Fruit fly (Drosophila melanogaster) whole organism, embryonic: ENCODE results near the gene hmw.

Source experiments
- Bgb ChIP-seq: fragments of 200-800 bp; sonication (Bioruptor generic); IDR thresholded peaks from 2 replicates; pipeline ENCODE4 v1.3.6; 2022; ENCODE audit warnings: missing biosample characterization, missing genetic modification characterization; ENCODE audit not compliant: partially characterized antibody
- Bteb2 ChIP-seq: fragments of 200-800 bp; sonication (Bioruptor generic); optimal IDR thresholded peaks from 2 replicates; lab custom pipeline; 2016; ENCODE audit warnings: missing biosample characterization, missing genetic modification characterization
- C15 ChIP-seq: fragments of 200-800 bp; sonication (Bioruptor generic); IDR thresholded peaks from 3 replicates; pipeline ENCODE4 v1.3.6; 2022; ENCODE audit warnings: missing biosample characterization, missing genetic modification characterization
- CG10267 ChIP-seq: fragments of 200-800 bp; sonication (Bioruptor generic); optimal IDR thresholded peaks from 2 replicates; lab custom pipeline; 2018; ENCODE audit warnings: missing biosample characterization, mild to moderate bottlenecking, missing genetic modification characterization, moderate library complexity
- CG12071 ChIP-seq: fragments of 200-800 bp; sonication (Bioruptor generic); optimal IDR thresholded peaks from 3 replicates; lab custom pipeline; 2018; ENCODE audit warnings: missing biosample characterization, mild to moderate bottlenecking, missing genetic modification characterization
- CG12104 ChIP-seq: fragments of 200-800 bp; sonication (Bioruptor generic); optimal IDR thresholded peaks from 3 replicates; lab custom pipeline; 2016; ENCODE audit warnings: missing biosample characterization, missing genetic modification characterization
- CG12659 ChIP-seq: fragments of 200-800 bp; sonication (Bioruptor generic); optimal IDR thresholded peaks from 3 replicates; lab custom pipeline; 2017; ENCODE audit warnings: mild to moderate bottlenecking, missing biosample characterization, missing genetic modification reagents, missing genetic modification characterization
- CG12769 ChIP-seq: fragments of 200-800 bp; sonication (Bioruptor generic); optimal IDR thresholded peaks from 2 replicates; lab custom pipeline; 2019; ENCODE audit warnings: missing biosample characterization, mild to moderate bottlenecking, missing genetic modification characterization, moderate library complexity
- CG15514 ChIP-seq: fragments of 200-800 bp; sonication (Bioruptor generic); optimal IDR thresholded peaks from 3 replicates; lab custom pipeline; 2017; ENCODE audit warnings: missing biosample characterization, missing genetic modification characterization, mild to moderate bottlenecking, moderate library complexity, missing genetic modification reagents
- CG2116 ChIP-seq: fragments of 200-800 bp; sonication (Bioruptor generic); optimal IDR thresholded peaks from 3 replicates; lab custom pipeline; 2018; ENCODE audit warnings: missing biosample characterization, mild to moderate bottlenecking, missing genetic modification characterization
- CG31388 ChIP-seq: fragments of 200-800 bp; sonication (Bioruptor generic); optimal IDR thresholded peaks from 2 replicates; lab custom pipeline; 2016; ENCODE audit warnings: missing biosample characterization, missing genetic modification characterization
- CG34422 ChIP-seq: fragments of 200-800 bp; sonication (Bioruptor generic); IDR thresholded peaks from 3 replicates; pipeline ENCODE4 v1.3.6; 2022; ENCODE audit warnings: missing biosample characterization, missing genetic modification characterization
- CG5953 ChIP-seq: fragments of 200-800 bp; sonication (Bioruptor generic); IDR thresholded peaks from 2 replicates; pipeline ENCODE4 v1.3.6; 2022; ENCODE audit warnings: missing biosample characterization, missing genetic modification characterization
- CG9215 ChIP-seq: fragments of 200-800 bp; sonication (Bioruptor generic); IDR thresholded peaks from 2 replicates; pipeline ENCODE4 v1.3.6; 2022; ENCODE audit warnings: missing biosample characterization, missing genetic modification characterization
- CG9437 ChIP-seq: fragments of 200-800 bp; sonication (Bioruptor generic); optimal IDR thresholded peaks from 2 replicates; lab custom pipeline; 2018; ENCODE audit warnings: missing biosample characterization, mild to moderate bottlenecking, missing genetic modification characterization
- Deaf1 ChIP-seq: fragments of 200-800 bp; optimal IDR thresholded peaks from 3 replicates; lab custom pipeline; 2019; ENCODE audit warnings: missing biosample characterization, mild to moderate bottlenecking, missing genetic modification characterization, moderate library complexity
- Doc2 ChIP-seq: fragments of 200-800 bp; sonication (Bioruptor generic); IDR thresholded peaks from 2 replicates; pipeline ENCODE4 v1.3.6; 2022; ENCODE audit warnings: missing biosample characterization, missing genetic modification characterization
- ERR ChIP-seq: fragments of 200-800 bp; sonication (Bioruptor generic); optimal IDR thresholded peaks from 2 replicates; lab custom pipeline; 2016; ENCODE audit warnings: missing biosample characterization, missing genetic modification characterization
- Elba2 ChIP-seq: fragments of 200-800 bp; sonication (Bioruptor generic); optimal IDR thresholded peaks from 3 replicates; lab custom pipeline; 2016; ENCODE audit warnings: missing biosample characterization, missing genetic modification characterization
- Gsc ChIP-seq: fragments of 200-800 bp; sonication (Bioruptor generic); IDR thresholded peaks from 2 replicates; pipeline ENCODE4 v1.3.6; 2022; ENCODE audit warnings: missing biosample characterization, missing genetic modification characterization
- HLHmδ ChIP-seq: fragments of 200-800 bp; sonication (Bioruptor generic); optimal IDR thresholded peaks from 2 replicates; lab custom pipeline; 2018; ENCODE audit warnings: missing biosample characterization, mild to moderate bottlenecking, missing genetic modification characterization, moderate library complexity
- Hr78 ChIP-seq, 2 experiments: fragments of 200-800 bp in 1 of 2; fragments of >200 bp in 1 of 2; sonication (Bioruptor generic) in 1 of 2; optimal IDR thresholded peaks; 2 replicates each; lab custom pipeline; 2017 to 2019; ENCODE audit warnings: missing biosample characterization in 2 of 2, missing genetic modification characterization in 2 of 2, mild to moderate bottlenecking in 1 of 2, moderate library complexity in 1 of 2
- Hsf ChIP-seq: fragments of 200-800 bp; sonication (Bioruptor generic); optimal IDR thresholded peaks from 3 replicates; lab custom pipeline; 2016; ENCODE audit warnings: missing biosample characterization, missing genetic modification characterization
- MBD-R2 ChIP-seq: fragments of 200-800 bp; sonication (Bioruptor generic); IDR thresholded peaks from 2 replicates; pipeline ENCODE4 v1.3.6; 2022; ENCODE audit warnings: missing biosample characterization, missing genetic modification characterization
- Max ChIP-seq: fragments of 200-800 bp; sonication (Bioruptor generic); optimal IDR thresholded peaks from 2 replicates; lab custom pipeline; 2016; ENCODE audit warnings: missing biosample characterization, mild to moderate bottlenecking, missing genetic modification characterization
- Med ChIP-seq: fragments of 200-800 bp; sonication (Bioruptor generic); peaks from one replicate; lab custom pipeline; 2016; ENCODE audit warnings: missing biosample characterization, missing genetic modification characterization, mild to moderate bottlenecking, inconsistent platforms, moderate library complexity
- Myb ChIP-seq: fragments of 200-800 bp; sonication (Bioruptor generic); optimal IDR thresholded peaks from 2 replicates; lab custom pipeline; 2016; ENCODE audit warnings: missing biosample characterization, missing genetic modification characterization
- Nf-YA ChIP-seq: fragments of 200-800 bp; sonication (Bioruptor generic); IDR thresholded peaks from 2 replicates; pipeline ENCODE4 v1.3.6; 2022; ENCODE audit warnings: missing biosample characterization, missing genetic modification characterization
- NfI ChIP-seq: fragments of 200-800 bp; sonication (Bioruptor generic); optimal IDR thresholded peaks from 3 replicates; lab custom pipeline; 2018; ENCODE audit warnings: missing biosample characterization, mild to moderate bottlenecking, missing genetic modification characterization, moderate library complexity
- Scr ChIP-seq: fragments of 200-800 bp; sonication (Bioruptor generic); IDR thresholded peaks from 2 replicates; pipeline ENCODE4 v1.3.6; 2022; ENCODE audit warnings: missing biosample characterization, missing genetic modification characterization; ENCODE audit not compliant: partially characterized antibody
- bbx ChIP-seq: fragments of 200-800 bp; sonication (Bioruptor generic); IDR thresholded peaks from 2 replicates; pipeline ENCODE4 v1.3.6; 2022; ENCODE audit warnings: missing biosample characterization, missing genetic modification characterization; ENCODE audit not compliant: partially characterized antibody
- bsh ChIP-seq, 2 experiments: fragments of 200-800 bp; sonication (Bioruptor generic); optimal IDR thresholded peaks; 2 replicates each; lab custom pipeline; 2017 to 2018; ENCODE audit warnings: mild to moderate bottlenecking in 2 of 2, missing biosample characterization in 2 of 2, missing genetic modification characterization in 2 of 2, moderate library complexity in 1 of 2
- chinmo ChIP-seq: fragments of 200-800 bp; sonication (Bioruptor generic); IDR thresholded peaks from 4 replicates; pipeline ENCODE4 v1.3.6; 2022; ENCODE audit warnings: missing biosample characterization, missing genetic modification characterization; ENCODE audit not compliant: partially characterized antibody
- ci ChIP-seq: fragments of 200-800 bp; sonication (Bioruptor generic); IDR thresholded peaks from 3 replicates; pipeline ENCODE4 v1.3.6; 2022; ENCODE audit warnings: missing biosample characterization, missing genetic modification characterization
- gt ChIP-seq: fragments of 200-800 bp; sonication (Bioruptor generic); IDR thresholded peaks from 2 replicates; pipeline ENCODE4 v1.3.6; 2022; ENCODE audit warnings: missing biosample characterization, missing genetic modification characterization
- ham ChIP-seq: fragments of 200-800 bp; sonication (Bioruptor generic); IDR thresholded peaks from 2 replicates; pipeline ENCODE4 v1.3.6; 2022; ENCODE audit warnings: missing biosample characterization, missing genetic modification characterization
- inv ChIP-seq: fragments of 200-800 bp; sonication (Bioruptor generic); IDR thresholded peaks from 2 replicates; pipeline ENCODE4 v1.3.6; 2022; ENCODE audit warnings: missing biosample characterization, missing genetic modification characterization; ENCODE audit not compliant: partially characterized antibody
- knrl ChIP-seq: fragments of 200-800 bp; sonication (Bioruptor generic); IDR thresholded peaks from 3 replicates; pipeline ENCODE4 v1.3.6; 2022; ENCODE audit warnings: missing biosample characterization, missing genetic modification characterization; ENCODE audit not compliant: partially characterized antibody
- org-1 ChIP-seq: fragments of 200-800 bp; sonication (Bioruptor generic); optimal IDR thresholded peaks from 2 replicates; lab custom pipeline; 2017; ENCODE audit warnings: missing biosample characterization, missing genetic modification characterization
- p53 ChIP-seq: fragments of 200-800 bp; sonication (Bioruptor generic); optimal IDR thresholded peaks from 2 replicates; lab custom pipeline; 2016; ENCODE audit warnings: missing biosample characterization, missing genetic modification characterization
- pho ChIP-seq: fragments of 200-800 bp; sonication (Bioruptor generic); optimal IDR thresholded peaks from 2 replicates; lab custom pipeline; 2016; ENCODE audit warnings: missing biosample characterization, missing genetic modification characterization
- phol ChIP-seq: fragments of 200-800 bp; sonication (Bioruptor generic); optimal IDR thresholded peaks from 3 replicates; lab custom pipeline; 2018; ENCODE audit warnings: missing biosample characterization, mild to moderate bottlenecking, missing genetic modification characterization, moderate library complexity
- sd ChIP-seq: fragments of 200-800 bp; sonication (Bioruptor generic); optimal IDR thresholded peaks from 3 replicates; lab custom pipeline; 2018; ENCODE audit warnings: missing biosample characterization, mild to moderate bottlenecking, missing genetic modification characterization, moderate library complexity
- sens ChIP-seq: fragments of 200-800 bp; sonication (Bioruptor generic); peaks from one replicate; lab custom pipeline; 2016; ENCODE audit warnings: missing biosample characterization, missing genetic modification characterization
- sisA ChIP-seq: fragments of 200-800 bp; sonication (Bioruptor generic); IDR thresholded peaks from 2 replicates; pipeline ENCODE4 v1.3.6; 2022; ENCODE audit warnings: missing biosample characterization, missing genetic modification characterization
- so ChIP-seq: fragments of 200-800 bp; sonication (Bioruptor generic); IDR thresholded peaks from 3 replicates; pipeline ENCODE4 v1.3.6; 2022; ENCODE audit warnings: missing biosample characterization, missing genetic modification characterization
- stwl ChIP-seq: fragments of 200-800 bp; sonication (Bioruptor generic); optimal IDR thresholded peaks from 3 replicates; lab custom pipeline; 2018; ENCODE audit warnings: missing biosample characterization, mild to moderate bottlenecking, missing genetic modification characterization, moderate library complexity

The hmw gene

DNA sequence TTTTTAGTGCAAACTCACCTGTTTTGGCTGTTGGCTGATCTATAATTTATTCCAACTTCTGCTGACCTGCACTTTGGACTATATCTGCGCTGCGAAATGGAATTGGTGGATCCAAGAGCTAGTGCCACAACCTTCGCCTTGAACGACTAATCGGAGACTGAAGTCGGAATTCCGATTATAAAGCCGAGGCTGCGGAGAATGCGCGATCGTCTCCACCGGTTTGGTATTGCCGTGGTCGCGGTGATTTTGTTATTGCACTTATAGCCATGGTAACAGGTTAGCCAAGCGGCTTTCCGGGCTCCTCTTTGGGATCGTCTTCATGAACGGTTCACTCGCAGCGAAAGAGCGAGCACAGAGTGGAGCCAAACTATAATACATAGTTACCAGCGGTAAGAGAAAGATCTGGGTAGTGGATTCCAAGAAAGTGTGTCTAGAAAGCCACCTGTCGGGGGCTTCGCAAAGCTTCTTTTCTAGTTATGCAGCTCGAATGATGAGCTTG lies 19.3 kb downstream of the hmw start, which contains the start of gene CG7675 (continued):
- TF ChIP-seq sd (tag; lab: Kevin White, UChicago) = peak; percentile 84
- peak; percentile 46 for TF ChIP-seq sens (GFP tag; lab: Kevin White, UChicago)
- no peak for TF ChIP-seq ham
- no peak for TF ChIP-seq ERR (GFP tag; lab: Kevin White, UChicago)
- TF ChIP-seq bsh (GFP tag; optimal IDR thresholded peaks at IDR 0.05; lab: Kevin White, UChicago) = peak in 1 of 2 experiments; percentile 61
- 0 out of 3 replicates have a peak, but pooled peaks have one; percentile 45 for TF ChIP-seq ci (GFP tag; lab: Robert Waterston, UW)
- TF ChIP-seq Max (GFP tag; lab: Kevin White, UChicago) = no peak
- no peak for TF ChIP-seq CG12071 (GFP tag; lab: Kevin White, UChicago)
- TF ChIP-seq CG12769 (tag; lab: Kevin White, UChicago) = peak; percentile 82
- TF ChIP-seq org-1 (GFP tag; lab: Kevin White, UChicago) = no peak
- no peak for TF ChIP-seq knrl (GFP tag; lab: Robert Waterston, UW)
- TF ChIP-seq CG34422 (GFP tag; lab: Robert Waterston, UW) = peak; percentile 60; the same call in 1 of the 3 replicates
- no peak for TF ChIP-seq inv (GFP tag; lab: Robert Waterston, UW)
- TF ChIP-seq bbx (GFP tag; lab: Robert Waterston, UW) = 0 out of 2 replicates have a peak, but pooled peaks have one; percentile 37
- TF ChIP-seq Deaf1 (tag; lab: Kevin White, UChicago) = peak; percentile 93
- peak; percentile 21 for TF ChIP-seq HLHmδ (GFP tag; lab: Kevin White, UChicago)
- no peak for TF ChIP-seq p53 (GFP tag; lab: Kevin White, UChicago)
- no peak for TF ChIP-seq pho (GFP tag; lab: Kevin White, UChicago)
- 0 out of 2 replicates have a peak, but pooled peaks have one; percentile 17 for TF ChIP-seq Bgb
- peak in 1 of 2 experiments; percentile 62 for TF ChIP-seq Hr78 (GFP tag; optimal IDR thresholded peaks at IDR 0.05; lab: Kevin White, UChicago)
- no peak for TF ChIP-seq so (GFP tag; lab: Robert Waterston, UW)
- TF ChIP-seq Nf-YA (GFP tag; lab: Robert Waterston, UW) = no peak
- TF ChIP-seq CG15514 (GFP tag; lab: Kevin White, UChicago) = peak; percentile 2
- peak; percentile 70 for TF ChIP-seq Med (GFP tag; lab: Kevin White, UChicago)
- no peak for TF ChIP-seq Gsc (GFP tag; lab: Robert Waterston, UW)
- TF ChIP-seq CG9437 (GFP tag; lab: Kevin White, UChicago) = no peak
- no peak for TF ChIP-seq CG12104
- TF ChIP-seq C15 (GFP tag; lab: Robert Waterston, UW) = no peak
- TF ChIP-seq chinmo (GFP tag; lab: Robert Waterston, UW) = peak; percentile 95

DNA sequence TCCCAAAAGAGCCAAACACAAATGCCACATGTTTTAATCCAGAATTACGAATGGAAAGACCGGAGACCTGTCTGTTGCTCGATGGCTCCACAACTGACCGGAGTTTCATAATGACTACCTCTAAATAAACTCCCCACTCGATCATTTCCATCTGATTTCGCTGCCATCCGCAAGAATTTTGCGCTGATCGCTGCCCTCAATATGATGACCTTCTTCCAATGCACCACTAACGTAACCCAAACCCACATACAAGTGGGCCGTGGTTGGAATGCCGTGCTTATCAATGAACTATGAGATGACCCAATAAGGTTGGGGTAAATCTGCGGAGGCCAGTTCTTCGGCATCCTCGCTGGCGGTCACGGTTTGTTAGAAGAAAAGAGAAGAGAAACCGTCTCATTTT lies 23.2 kb downstream of the hmw start, which contains the start of gene CG14309:
Gene CG14309, minus strand, starts transcription at position 101 of the 400 bp plus-strand sequence.
- TF ChIP-seq CG5953 (GFP tag; lab: Robert Waterston, UW) (no peak), Bteb2 (GFP tag; lab: Kevin White, UChicago) (no peak), gt (GFP tag; lab: Robert Waterston, UW) (no peak)

DNA sequence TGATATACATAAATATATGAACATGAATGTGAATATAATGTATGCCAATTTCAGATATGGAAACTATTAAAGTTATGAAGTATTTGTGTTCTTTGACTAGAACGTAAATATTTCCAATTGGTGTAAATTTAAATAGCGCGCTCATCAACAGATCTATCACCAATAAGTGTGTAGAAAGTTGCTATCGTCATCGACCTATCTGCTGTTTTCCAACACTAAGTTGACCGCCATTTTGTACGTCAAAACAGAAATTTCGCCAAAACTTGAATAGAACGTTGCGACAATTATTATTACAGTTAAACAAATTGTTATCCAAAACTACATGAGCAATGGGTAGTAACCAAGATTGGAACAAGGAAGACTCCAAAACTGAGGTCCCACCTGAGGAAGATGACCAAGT lies 23.8 kb downstream of the hmw start, which contains the start of gene cona:
Gene cona, plus strand, starts transcription at position 236 of the 400 bp plus-strand sequence.
- TF ChIP-seq Scr (GFP tag; lab: Robert Waterston, UW) (peak; percentile 26; the same call in 1 of the 2 replicates), NfI (peak; percentile 9), CG10267 (peak; percentile 78), Doc2 (GFP tag; lab: Robert Waterston, UW) (no peak), Myb (GFP tag; lab: Kevin White, UChicago) (peak; percentile 13), CG9215 (GFP tag; lab: Robert Waterston, UW) (no peak), Elba2 (GFP tag; lab: Kevin White, UChicago) (peak; percentile 86), CG12659 (GFP tag; lab: Kevin White, UChicago) (peak; percentile 6), CG2116 (GFP tag; lab: Kevin White, UChicago) (peak; percentile 60), phol (tag; lab: Kevin White, UChicago) (peak; percentile 97), Hsf (no peak), MBD-R2 (GFP tag; lab: Robert Waterston, UW) (0 out of 2 replicates have a peak, but pooled peaks have one; percentile 33), CG31388 (no peak), CG15514 (GFP tag; lab: Kevin White, UChicago) (peak; percentile 24), stwl (peak; percentile 61), sisA (no peak)
